Worm (Caenorhabditis elegans) whole organism, L1 larva: ENCODE measurements around the gene F48B9.3.

Experiments used
- ceh-82 ChIP-seq, 3 experiments: fragments of 150-350 bp in 1 of 3; sonication (generic microtip) in 2 of 3; optimal IDR thresholded peaks; 2 replicates each; lab custom pipeline; 2014 to 2017; ENCODE audit warnings: missing biosample characterization in 3 of 3, missing genetic modification characterization in 3 of 3
- mef-2 ChIP-seq: fragments of 150-350 bp; optimal IDR thresholded peaks from 2 replicates; lab custom pipeline; 2014; ENCODE audit warnings: missing biosample characterization, missing genetic modification characterization
- nhr-90 ChIP-seq: sonication (generic microtip); optimal IDR thresholded peaks from 2 replicates; lab custom pipeline; 2016; ENCODE audit warnings: mild to moderate bottlenecking, missing genetic modification characterization, missing compliant biosample characterization; ENCODE audit not compliant: poor library complexity
- sptf-1 ChIP-seq: fragments of 150-350 bp; optimal IDR thresholded peaks from 2 replicates; lab custom pipeline; 2014; ENCODE audit warnings: missing biosample characterization, missing genetic modification characterization

DNA sequence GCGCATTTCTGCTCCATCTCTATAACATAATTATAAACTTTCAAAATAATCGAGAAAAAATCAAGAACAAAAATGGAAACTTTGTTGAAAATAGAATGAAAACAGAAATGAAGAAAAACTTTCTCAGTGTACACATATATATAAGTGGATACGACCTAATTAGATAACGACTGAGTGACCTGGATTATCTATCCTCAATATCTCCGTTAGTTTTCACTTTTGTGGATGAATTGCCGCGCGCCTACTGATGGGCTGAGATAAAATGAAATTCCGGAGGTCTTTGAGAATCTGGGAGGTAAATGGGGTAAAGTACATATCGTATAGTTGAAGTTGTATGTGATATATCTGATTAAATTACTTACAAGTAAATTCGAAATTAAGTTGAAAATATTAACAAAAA is 19.2 kb upstream of the F48B9.3 start, which contains the start of gene dpy-3:
- no peak for TF ChIP-seq sptf-1
- TF ChIP-seq nhr-90 = no peak
- no peak for TF ChIP-seq mef-2 (tag; lab: Kevin White, UChicago)
- no peak for TF ChIP-seq ceh-82 (tag; optimal IDR thresholded peaks at IDR 0.05; lab: Kevin White, UChicago)
